Worm (Caenorhabditis elegans): ENCODE results near the gene ugt-20.

DNA sequence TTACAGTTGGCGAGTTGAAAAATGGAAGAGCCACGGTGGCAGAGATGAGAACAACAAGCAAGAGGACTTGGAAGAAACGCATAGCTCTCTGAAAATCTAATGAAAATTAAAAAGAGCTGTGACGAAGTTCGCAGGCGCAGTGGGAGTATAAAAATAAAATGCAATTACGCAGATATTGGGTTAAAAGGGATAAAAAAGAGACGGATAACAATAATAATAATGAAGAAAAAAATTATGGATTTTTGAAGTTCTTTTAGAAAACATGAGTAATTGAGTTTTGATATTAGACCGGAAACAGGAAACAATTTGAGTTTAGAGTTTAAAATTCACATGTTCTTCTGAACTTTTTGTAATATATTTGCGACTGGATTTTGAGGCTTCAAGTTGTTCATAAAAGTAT lies 28.9 kb upstream of the ugt-20 start, which contains the start of gene M03D4.3:
- TF ChIP-seq zfp-3 (GFP tag; conservative IDR thresholded peaks at IDR 0.05), result no peak
- TF ChIP-seq pha-4 (GFP tag; IDR thresholded peaks at IDR 0.05), result no peak
- no peak for TF ChIP-seq pha-4 (tag; optimal IDR thresholded peaks at IDR 0.05)
- no peak for TF ChIP-seq T20F7.1 (GFP tag; optimal IDR thresholded peaks at IDR 0.05)
- no peak for TF ChIP-seq unc-39 (tag; optimal IDR thresholded peaks at IDR 0.05)

Measured in whole organism, L4 larva.